Worm (Caenorhabditis elegans): ENCODE measurements around the gene clec-126.

clec-126 gene

DNA sequence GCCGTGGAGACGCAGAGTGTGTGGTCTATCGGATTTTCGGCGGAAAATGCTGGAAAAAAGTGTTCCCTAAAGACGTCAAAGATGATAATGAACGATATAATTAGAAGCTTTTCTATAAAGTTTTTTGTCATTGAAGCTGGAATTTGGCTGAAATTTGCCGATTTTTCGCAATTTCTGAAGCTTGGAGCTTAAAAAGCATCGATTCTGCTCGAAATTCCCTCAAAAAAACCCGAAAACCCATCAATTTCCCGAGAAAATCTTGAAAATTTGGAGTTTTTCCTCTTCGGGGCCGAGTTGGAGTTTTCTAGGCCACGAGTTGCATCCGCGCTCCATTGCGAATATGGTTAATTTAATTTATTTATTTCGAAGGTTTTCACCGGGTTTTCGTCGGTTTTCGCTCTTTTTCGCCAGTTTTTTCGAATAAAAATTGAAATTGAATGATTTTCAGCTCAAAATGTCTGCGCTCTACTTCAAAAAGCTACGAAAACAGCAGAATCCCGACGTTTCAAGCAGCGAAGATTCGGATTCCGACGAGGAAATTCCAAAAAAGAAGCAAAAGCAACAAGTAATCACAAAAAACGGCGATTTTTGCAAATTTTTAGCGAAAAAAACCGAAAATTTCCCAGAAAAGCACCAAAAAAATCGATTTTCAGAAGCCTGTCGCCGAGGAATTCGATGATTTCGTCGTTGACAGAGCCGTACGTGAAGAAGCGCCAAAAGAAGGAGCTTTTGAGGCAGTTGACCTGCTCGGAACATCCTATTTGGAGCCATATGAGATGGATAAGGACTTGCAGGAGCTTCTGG lies 16.6 kb upstream of the clec-126 start, which contains the start of the genes col-71 and Y49F6B.2 (continued):
- TF ChIP-seq mdt-29 (GFP tag; IDR thresholded peaks at IDR 0.05) = no peak
- TF ChIP-seq nhr-6 (tag; optimal IDR thresholded peaks at IDR 0.05) = peak; percentile 45
- no peak for TF ChIP-seq Y105C5A.15 (GFP tag; IDR thresholded peaks at IDR 0.05)
- 0 out of 2 replicates have a peak, but pooled peaks have one; percentile 30 for TF ChIP-seq php-3 (GFP tag; IDR thresholded peaks at IDR 0.05)
- TF ChIP-seq mxl-2 (GFP tag; conservative IDR thresholded peaks at IDR 0.05) = no peak
- peak; percentile 43; the same call in 1 of the 2 replicates for TF ChIP-seq madf-9 (GFP tag; conservative IDR thresholded peaks at IDR 0.05)
- no peak for TF ChIP-seq nhr-10 (tag; optimal IDR thresholded peaks at IDR 0.05)
- peak in 1 of 2 experiments; percentile 85 for TF ChIP-seq lsy-2 (tag; optimal IDR thresholded peaks at IDR 0.05)
- peak; percentile 40 for TF ChIP-seq lin-15B (tag; optimal IDR thresholded peaks at IDR 0.05)

DNA sequence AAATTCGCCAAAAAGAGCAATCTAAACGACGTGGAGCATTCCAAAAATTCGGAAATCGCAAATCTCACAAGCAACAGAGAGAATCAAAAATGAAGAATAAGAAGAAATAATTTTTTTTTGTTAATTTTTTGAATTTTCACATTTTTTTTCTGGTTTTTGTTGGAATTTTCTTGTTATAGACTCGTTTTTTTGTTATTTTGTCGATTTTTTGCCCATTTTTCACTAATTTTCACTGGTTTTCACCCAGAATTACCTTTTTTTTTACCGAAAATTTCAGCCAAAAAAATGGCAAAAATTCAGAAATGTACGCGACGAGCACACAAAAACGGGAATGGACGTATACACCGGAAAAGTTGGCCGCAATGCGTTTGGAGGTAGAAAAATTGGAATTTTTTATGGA lies 14.6 kb upstream of the clec-126 start, which contains the start of gene cyh-1:
Gene cyh-1 (plus strand): TSS at position 301 of the 400 bp plus-strand sequence.
- TF ChIP-seq lin-38 (GFP tag; IDR thresholded peaks at IDR 0.05) (0 out of 2 replicates have a peak, but pooled peaks have one; percentile 15), F49E8.2 (tag; optimal IDR thresholded peaks at IDR 0.05; ENCODE audit: borderline replicate concordance) (no peak)

DNA sequence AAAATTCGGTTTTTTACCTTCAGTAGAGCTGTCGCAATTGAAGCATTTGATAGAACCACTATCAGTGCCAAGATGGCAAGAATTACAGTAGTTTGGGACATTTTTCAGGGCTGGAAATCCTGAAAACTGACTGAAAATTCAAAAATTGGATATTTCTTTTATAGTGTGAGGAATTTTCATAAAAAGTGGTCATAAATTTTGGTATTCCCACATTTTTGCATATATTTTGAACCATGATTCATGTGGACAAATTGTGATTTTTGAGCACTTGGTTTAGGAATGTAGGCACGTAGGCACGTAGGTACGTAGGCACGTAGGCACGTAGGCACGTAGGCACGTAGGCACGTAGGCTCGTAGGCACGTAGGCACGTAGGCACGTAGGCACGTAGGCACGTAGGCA lies 7.1 kb upstream of the clec-126 start, which contains the start of gene Y49F6B.19:
Gene Y49F6B.19 (minus strand): TSS at position 101 of the 400 bp plus-strand sequence.
- TF ChIP-seq tra-1 (GFP tag; IDR thresholded peaks at IDR 0.05) = 0 out of 2 replicates have a peak, but pooled peaks have one; percentile 19
- TF ChIP-seq lsy-2 (tag; optimal IDR thresholded peaks at IDR 0.05) = no peak

DNA sequence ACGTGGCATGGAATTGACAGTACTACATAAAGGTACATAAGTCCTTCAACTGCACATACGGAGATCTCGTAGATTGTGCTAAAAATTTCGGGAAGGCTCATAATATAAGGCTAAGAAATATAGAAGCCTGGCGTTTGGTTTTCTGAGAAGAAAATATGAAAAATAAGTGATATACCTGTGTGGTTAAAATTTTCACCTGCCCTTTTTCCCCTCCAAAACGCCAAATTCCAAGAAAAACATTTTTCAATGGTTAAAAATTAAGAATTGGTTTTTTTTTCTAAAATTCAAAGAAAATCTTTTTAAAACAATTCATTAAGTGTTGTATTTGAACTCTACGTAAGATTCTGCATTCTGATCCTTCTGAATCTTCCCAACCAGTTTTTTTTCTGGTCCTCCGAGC lies 4.7 kb upstream of the clec-126 start, which contains the start of gene srz-5:
Gene srz-5 (minus strand): TSS at position 101 of the 400 bp plus-strand sequence.
- TF ChIP-seq R02D3.7 (tag; optimal IDR thresholded peaks at IDR 0.05) (no peak), ama-1 (optimal IDR thresholded peaks at IDR 0.05) (no peak), php-3 (GFP tag; IDR thresholded peaks at IDR 0.05) (no peak), F10B5.3 (tag; optimal IDR thresholded peaks at IDR 0.05) (no peak), nhr-41 (GFP tag; IDR thresholded peaks at IDR 0.05) (no peak), sdz-12 (GFP tag; optimal IDR thresholded peaks at IDR 0.05) (no peak), lin-39 (tag; optimal IDR thresholded peaks at IDR 0.05) (no peak), mdl-1 (tag; optimal IDR thresholded peaks at IDR 0.05) (no peak), skn-1 (tag; optimal IDR thresholded peaks at IDR 0.05) (no peak), hif-1 (tag; optimal IDR thresholded peaks at IDR 0.05) (no peak), gei-8 (GFP tag; optimal IDR thresholded peaks at IDR 0.05) (no peak)

DNA sequence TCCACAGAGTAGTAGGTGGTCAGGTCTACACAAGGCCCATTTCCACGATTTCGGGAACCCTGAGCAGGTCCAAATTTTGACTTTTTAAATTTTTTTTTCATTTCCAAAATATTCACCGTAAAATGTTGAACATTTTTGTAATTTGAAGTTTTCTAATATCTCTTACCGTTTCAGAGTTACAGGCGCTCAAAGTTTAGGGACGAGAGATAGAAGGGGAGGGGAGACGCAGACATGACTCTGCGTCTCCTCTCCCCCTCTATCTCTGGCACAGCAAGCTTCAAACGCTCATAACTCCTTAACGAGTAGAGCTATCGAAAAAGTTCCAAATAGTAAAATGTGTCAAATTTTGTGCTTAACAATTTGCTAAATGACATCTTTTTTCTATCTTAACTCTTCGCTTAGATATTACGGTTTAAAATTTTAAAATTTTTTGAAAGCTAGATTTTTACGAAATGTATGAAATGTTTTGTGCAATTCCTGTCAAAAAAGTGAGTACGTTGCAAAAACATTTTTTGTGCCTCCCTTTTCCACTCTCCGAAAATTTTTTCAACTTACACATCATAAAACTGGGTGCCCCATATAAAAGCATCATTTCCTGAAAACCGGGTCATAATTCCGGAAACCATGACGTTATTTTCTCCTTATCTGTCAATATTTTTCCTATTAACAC lies 3.8 kb upstream of the clec-126 start, which contains the start of the genes Y49F6B.14 and clec-125:
Gene Y49F6B.14 (minus strand): TSS at position 101 of the 670 bp plus-strand sequence.
Gene clec-125 (plus strand): TSS at position 620 of the 670 bp plus-strand sequence.
- TF ChIP-seq nhr-11 (tag; optimal IDR thresholded peaks at IDR 0.05) = no peak
- TF ChIP-seq arid-1 (GFP tag; conservative IDR thresholded peaks at IDR 0.05) = no peak
- no peak for TF ChIP-seq ZK337.2 (GFP tag; IDR thresholded peaks at IDR 0.05)
- no peak for TF ChIP-seq lsy-2 (tag; optimal IDR thresholded peaks at IDR 0.05)
- no peak for TF ChIP-seq daf-8 (GFP tag; IDR thresholded peaks at IDR 0.05)
- no peak for TF ChIP-seq T20F7.1 (GFP tag; optimal IDR thresholded peaks at IDR 0.05)
- TF ChIP-seq fkh-10 (GFP tag; optimal IDR thresholded peaks at IDR 0.05) = no peak
- TF ChIP-seq ceh-44 (GFP tag; IDR thresholded peaks at IDR 0.05) = no peak
- TF ChIP-seq egl-27 (tag; optimal IDR thresholded peaks at IDR 0.05) = no peak
- TF ChIP-seq ZK546.5 (tag; optimal IDR thresholded peaks at IDR 0.05) = no peak
- TF ChIP-seq spr-3 (GFP tag; optimal IDR thresholded peaks at IDR 0.05) = no peak

All from whole organism, L4 larva.